Worm (Caenorhabditis elegans) whole organism, early embryonic: ENCODE data around the gene fipr-12.

ENCODE experiments used
- F13C5.2 ChIP-seq: sonication (generic microtip); optimal IDR thresholded peaks from 2 replicates; lab custom pipeline; 2017; ENCODE audit warnings: mild to moderate bottlenecking, missing genetic modification characterization, inconsistent platforms, missing compliant biosample characterization
- aly-1 ChIP-seq: sonication (generic microtip); optimal IDR thresholded peaks from 2 replicates; lab custom pipeline; 2016; ENCODE audit warnings: missing genetic modification characterization, missing compliant biosample characterization
- ama-1 ChIP-seq: fragments of 150-350 bp; optimal IDR thresholded peaks from 2 replicates; lab custom pipeline; 2014
- ceh-36 ChIP-seq: sonication (generic microtip); optimal IDR thresholded peaks from 2 replicates; lab custom pipeline; 2016; ENCODE audit warnings: missing genetic modification characterization, inconsistent platforms, missing compliant biosample characterization
- ets-7 ChIP-seq: sonication (generic microtip); optimal IDR thresholded peaks from 2 replicates; lab custom pipeline; 2016; ENCODE audit warnings: missing genotype, missing genetic modification characterization, missing compliant biosample characterization
- flt-1 ChIP-seq: fragments of 200-800 bp; sonication (Bioruptor generic); IDR thresholded peaks from 2 replicates; pipeline ENCODE4 v1.3.6; 2022; ENCODE audit warnings: missing genetic modification characterization, missing compliant biosample characterization
- hmbx-1 ChIP-seq: sonication (generic microtip); optimal IDR thresholded peaks from 2 replicates; lab custom pipeline; 2016; ENCODE audit warnings: mild to moderate bottlenecking, missing genetic modification characterization, missing compliant biosample characterization
- hmg-4 ChIP-seq: fragments of 200-800 bp; sonication (Bioruptor generic); optimal IDR thresholded peaks from 2 replicates; lab custom pipeline; 2018; ENCODE audit warnings: mild to moderate bottlenecking, missing genetic modification characterization, missing compliant biosample characterization
- hnd-1 ChIP-seq: sonication (generic microtip); optimal IDR thresholded peaks from 2 replicates; lab custom pipeline; 2016; ENCODE audit warnings: missing genetic modification characterization, missing compliant biosample characterization
- pes-1 ChIP-seq: fragments of 200-800 bp; sonication (Bioruptor generic); IDR thresholded peaks from 2 replicates; pipeline ENCODE4 v1.3.6; 2022; ENCODE audit warnings: missing genetic modification reagents, missing genetic modification characterization, missing compliant biosample characterization
- sea-1 ChIP-seq: fragments of 200-800 bp; sonication (Bioruptor generic); conservative IDR thresholded peaks from 2 replicates; pipeline ENCODE4 v1.3.6; 2022; ENCODE audit warnings: missing genetic modification characterization, missing compliant biosample characterization
- tbx-37 ChIP-seq: fragments of 200-800 bp; sonication (Bioruptor generic); conservative IDR thresholded peaks from 2 replicates; pipeline ENCODE4 v1.3.6; 2022; ENCODE audit warnings: missing genetic modification reagents, missing genetic modification characterization, missing compliant biosample characterization

ce11 chrV:9925647-9926046 lies 17.5 kb upstream of the fipr-12 start:
- no peak for TF ChIP-seq hmg-4 (GFP tag; lab: Kevin White, UChicago)
- TF ChIP-seq ama-1 (lab: Kevin White, UChicago): no peak
- no peak for TF ChIP-seq flt-1 (GFP tag; lab: Robert Waterston, UW)
- no peak for TF ChIP-seq ets-7 (tag; lab: Kevin White, UChicago)
- no peak for TF ChIP-seq pes-1 (GFP tag; lab: Robert Waterston, UW)
- no peak for TF ChIP-seq hnd-1 (tag; lab: Kevin White, UChicago)
- no peak for TF ChIP-seq sea-1 (GFP tag; lab: Robert Waterston, UW)
- no peak for TF ChIP-seq ceh-36
- TF ChIP-seq tbx-37 (GFP tag; lab: Robert Waterston, UW): no peak
- no peak for TF ChIP-seq hmbx-1 (tag; lab: Kevin White, UChicago)
- TF ChIP-seq aly-1 (tag; lab: Kevin White, UChicago): no peak
- TF ChIP-seq F13C5.2: no peak
